Worm (Caenorhabditis elegans) whole organism, L3 larva: ENCODE data around the gene acdh-13.
A peak's percentile ranks its signal among the peaks of the same experiment; 100 is the strongest.

ENCODE experiments used
- R02D3.7 ChIP-seq: fragments of 150-350 bp; optimal IDR thresholded peaks from 2 replicates; lab custom pipeline; 2014; ENCODE audit warnings: missing biosample characterization, missing genetic modification characterization
- ZK546.5 ChIP-seq: sonication (generic microtip); optimal IDR thresholded peaks from 2 replicates; lab custom pipeline; 2017; ENCODE audit warnings: missing biosample characterization, missing genetic modification characterization
- ama-1 ChIP-seq: fragments of 150-350 bp; optimal IDR thresholded peaks from 2 replicates; lab custom pipeline; 2018
- ceh-16 ChIP-seq: sonication (generic microtip); optimal IDR thresholded peaks from 2 replicates; lab custom pipeline; 2017; ENCODE audit warnings: missing biosample characterization, missing genetic modification characterization
- ceh-28 ChIP-seq: fragments of 150-350 bp; optimal IDR thresholded peaks from 2 replicates; lab custom pipeline; 2014; ENCODE audit warnings: missing biosample characterization, missing genetic modification reagents, missing genetic modification characterization
- ceh-82 ChIP-seq: fragments of 150-350 bp; optimal IDR thresholded peaks from 2 replicates; lab custom pipeline; 2014; ENCODE audit warnings: missing biosample characterization, missing genetic modification characterization
- ceh-9 ChIP-seq: sonication (generic microtip); optimal IDR thresholded peaks from 2 replicates; lab custom pipeline; 2018; ENCODE audit warnings: missing biosample characterization, missing genetic modification characterization
- daf-12 ChIP-seq: fragments of 150-350 bp; optimal IDR thresholded peaks from 2 replicates; lab custom pipeline; 2014; ENCODE audit warnings: missing biosample characterization, missing genetic modification reagents, missing genetic modification characterization
- egl-27 ChIP-seq: sonication (generic microtip); optimal IDR thresholded peaks from 4 replicates; lab custom pipeline; 2017; ENCODE audit warnings: missing biosample characterization, missing genetic modification reagents, missing genetic modification characterization
- elt-1 ChIP-seq: fragments of 150-350 bp; optimal IDR thresholded peaks from 2 replicates; lab custom pipeline; 2014; ENCODE audit warnings: missing biosample characterization, missing genetic modification characterization
- elt-2 ChIP-seq: sonication (generic microtip); optimal IDR thresholded peaks from 2 replicates; lab custom pipeline; 2016; ENCODE audit warnings: missing genetic modification reagents, mild to moderate bottlenecking, missing genetic modification characterization, missing compliant biosample characterization
- eor-1 ChIP-seq, 2 experiments: fragments of 150-350 bp; optimal IDR thresholded peaks; 2 replicates each; lab custom pipeline; 2014 to 2018; ENCODE audit warnings: missing biosample characterization in 2 of 2, missing genetic modification characterization in 2 of 2
- fkh-10 ChIP-seq: sonication (generic microtip); optimal IDR thresholded peaks from 2 replicates; lab custom pipeline; 2017; ENCODE audit warnings: missing biosample characterization, missing genetic modification reagents, missing genetic modification characterization
- fkh-2 ChIP-seq: fragments of 150-350 bp; optimal IDR thresholded peaks from 2 replicates; lab custom pipeline; 2014; ENCODE audit warnings: missing biosample characterization, missing genetic modification reagents, missing genetic modification characterization
- fos-1 ChIP-seq: fragments of 150-350 bp; optimal IDR thresholded peaks from 2 replicates; lab custom pipeline; 2014; ENCODE audit warnings: missing biosample characterization, missing genetic modification characterization
- hmg-11 ChIP-seq: sonication (generic microtip); optimal IDR thresholded peaks from 2 replicates; lab custom pipeline; 2016; ENCODE audit warnings: missing genetic modification characterization, missing compliant biosample characterization
- jun-1 ChIP-seq: fragments of 150-350 bp; optimal IDR thresholded peaks from 2 replicates; lab custom pipeline; 2014; ENCODE audit warnings: missing biosample characterization, missing genetic modification reagents, missing genetic modification characterization
- lsy-12 ChIP-seq: sonication (generic microtip); optimal IDR thresholded peaks from 2 replicates; lab custom pipeline; 2016; ENCODE audit warnings: mild to moderate bottlenecking, missing genetic modification characterization, missing compliant biosample characterization
- mml-1 ChIP-seq: fragments of 150-350 bp; sonication (generic microtip); optimal IDR thresholded peaks from 3 replicates; lab custom pipeline; 2014; ENCODE audit warnings: missing biosample characterization, missing genetic modification characterization
- nfya-1 ChIP-seq: sonication (generic microtip); optimal IDR thresholded peaks from 2 replicates; lab custom pipeline; 2017; ENCODE audit warnings: missing genetic modification characterization, mild to moderate bottlenecking, missing compliant biosample characterization, antibody characterized with exemption, moderate library complexity; ENCODE audit not compliant: insufficient read depth
- nhr-11 ChIP-seq: fragments of 150-350 bp; optimal IDR thresholded peaks from 2 replicates; lab custom pipeline; 2014; ENCODE audit warnings: missing biosample characterization, missing genetic modification characterization
- nhr-12 ChIP-seq: fragments of 150-350 bp; optimal IDR thresholded peaks from 2 replicates; lab custom pipeline; 2014; ENCODE audit warnings: missing biosample characterization, missing genetic modification characterization
- nhr-23 ChIP-seq: fragments of 150-350 bp; optimal IDR thresholded peaks from 2 replicates; lab custom pipeline; 2014; ENCODE audit warnings: missing biosample characterization, missing genetic modification reagents, missing genetic modification characterization
- nhr-237 ChIP-seq: fragments of 150-350 bp; optimal IDR thresholded peaks from 2 replicates; lab custom pipeline; 2014; ENCODE audit warnings: missing biosample characterization, missing genetic modification characterization
- nhr-25 ChIP-seq: sonication (generic microtip); optimal IDR thresholded peaks from 2 replicates; lab custom pipeline; 2017; ENCODE audit warnings: missing biosample characterization, missing genetic modification characterization
- nhr-43 ChIP-seq: sonication (generic microtip); optimal IDR thresholded peaks from 2 replicates; lab custom pipeline; 2016; ENCODE audit warnings: mild to moderate bottlenecking, missing genetic modification characterization, missing compliant biosample characterization; ENCODE audit not compliant: poor library complexity, severe bottlenecking
- nhr-67 ChIP-seq: fragments of 150-350 bp; optimal IDR thresholded peaks from 2 replicates; lab custom pipeline; 2014; ENCODE audit warnings: missing biosample characterization, missing genetic modification characterization
- nhr-76 ChIP-seq: fragments of 150-350 bp; sonication (generic microtip); optimal IDR thresholded peaks from 5 replicates; lab custom pipeline; 2014; ENCODE audit warnings: missing biosample characterization, missing genetic modification characterization
- nhr-77 ChIP-seq: fragments of 150-350 bp; optimal IDR thresholded peaks from 2 replicates; lab custom pipeline; 2014; ENCODE audit warnings: missing biosample characterization, missing genetic modification characterization
- pha-4 ChIP-seq: fragments of 150-350 bp; optimal IDR thresholded peaks from 2 replicates; lab custom pipeline; 2014; ENCODE audit warnings: missing biosample characterization, missing genetic modification reagents, missing genetic modification characterization
- pqm-1 ChIP-seq: fragments of 150-350 bp; optimal IDR thresholded peaks from 2 replicates; lab custom pipeline; 2017; ENCODE audit warnings: missing biosample characterization, missing genetic modification characterization, inconsistent platforms
- skn-1 ChIP-seq: fragments of 150-350 bp; optimal IDR thresholded peaks from 2 replicates; lab custom pipeline; 2014; ENCODE audit warnings: missing biosample characterization, missing genetic modification characterization
- snpc-4 ChIP-seq: fragments of 150-350 bp; optimal IDR thresholded peaks from 2 replicates; lab custom pipeline; 2014; ENCODE audit warnings: missing biosample characterization, missing genetic modification characterization
- unc-62 ChIP-seq: fragments of 150-350 bp; sonication (generic microtip); optimal IDR thresholded peaks from 4 replicates; lab custom pipeline; 2014; ENCODE audit warnings: missing biosample characterization, missing genetic modification reagents, missing genetic modification characterization
- zag-1 ChIP-seq: fragments of 150-350 bp; optimal IDR thresholded peaks from 2 replicates; lab custom pipeline; 2014; ENCODE audit warnings: missing biosample characterization, missing genetic modification characterization
- ztf-11 ChIP-seq: fragments of 150-350 bp; optimal IDR thresholded peaks from 2 replicates; lab custom pipeline; 2014; ENCODE audit warnings: missing biosample characterization, missing genetic modification characterization
- ztf-4 ChIP-seq: fragments of 150-350 bp; optimal IDR thresholded peaks from 2 replicates; lab custom pipeline; 2014; ENCODE audit warnings: missing biosample characterization, missing genetic modification characterization

acdh-13 gene

ce11 chrIV:8534997-8535414 is 36.4 kb upstream of the acdh-13 start (continued):
- TF ChIP-seq pqm-1 (tag; lab: Kevin White, UChicago) (peak; percentile 53), egl-27 (tag; lab: Kevin White, UChicago) (no peak), fkh-10 (GFP tag; lab: Kevin White, UChicago) (no peak), snpc-4 (tag; lab: Kevin White, UChicago) (no peak), nhr-11 (no peak)

ce11 chrIV:8534189-8534588 is 35.6 kb upstream of the acdh-13 start:
- TF ChIP-seq hmg-11 (no peak), fkh-2 (tag; lab: Kevin White, UChicago) (no peak), nhr-12 (tag; lab: Kevin White, UChicago) (no peak), snpc-4 (tag; lab: Kevin White, UChicago) (no peak), elt-2 (tag; lab: Kevin White, UChicago) (peak; percentile 77), eor-1 (tag; optimal IDR thresholded peaks at IDR 0.05; lab: Kevin White, UChicago) (no peak), daf-12 (tag; lab: Kevin White, UChicago) (no peak), ceh-28 (tag; lab: Kevin White, UChicago) (no peak), ama-1 (lab: Kevin White, UChicago) (no peak), nhr-43 (tag; lab: Kevin White, UChicago) (no peak), nhr-237 (no peak), nhr-11 (no peak), pha-4 (tag; lab: Kevin White, UChicago) (peak; percentile 8), egl-27 (tag; lab: Kevin White, UChicago) (peak; percentile 25), elt-1 (tag; lab: Kevin White, UChicago) (no peak), pqm-1 (tag; lab: Kevin White, UChicago) (peak; percentile 43), ceh-16 (tag; lab: Kevin White, UChicago) (no peak), zag-1 (tag; lab: Kevin White, UChicago) (no peak)
- TF ChIP-seq, all 47 proteins: peak for 4

- TF ChIP-seq unc-62 (GFP tag; lab: Kevin White, UChicago), result no peak
- no peak for TF ChIP-seq nhr-43 (tag; lab: Kevin White, UChicago)
- no peak for TF ChIP-seq zag-1 (tag; lab: Kevin White, UChicago)
- peak; percentile 62 for TF ChIP-seq pqm-1 (tag; lab: Kevin White, UChicago)
- TF ChIP-seq nfya-1 (tag; lab: Kevin White, UChicago), result peak; percentile 70
- peak; percentile 80 for TF ChIP-seq elt-2 (tag; lab: Kevin White, UChicago)
- TF ChIP-seq, all 47 proteins: peak for 3
Measured at ce11 chrIV:8532796-8533195, 34.2 kb upstream of the acdh-13 start.

ce11 chrIV:8532024-8532423 is 33.4 kb upstream of the acdh-13 start:
- peak; percentile 92 for TF ChIP-seq elt-2 (tag; lab: Kevin White, UChicago)
- TF ChIP-seq snpc-4 (tag; lab: Kevin White, UChicago), result no peak
- peak; percentile 74 for TF ChIP-seq pqm-1 (tag; lab: Kevin White, UChicago)
- TF ChIP-seq jun-1 (tag; lab: Kevin White, UChicago), result no peak
- TF ChIP-seq pha-4 (tag; lab: Kevin White, UChicago), result peak; percentile 10
- TF ChIP-seq, all 47 proteins: peak for 3

ce11 chrIV:8530042-8531027 is 31.7 kb upstream of the acdh-13 start:
- TF ChIP-seq nhr-77 (tag; lab: Kevin White, UChicago) (no peak), ztf-4 (peak; percentile 45), fkh-10 (GFP tag; lab: Kevin White, UChicago) (no peak), ZK546.5 (no peak), skn-1 (tag; lab: Kevin White, UChicago) (peak; percentile 45), nhr-25 (peak; percentile 48), ceh-82 (tag; lab: Kevin White, UChicago) (no peak), mml-1 (tag; lab: Kevin White, UChicago) (no peak), zag-1 (tag; lab: Kevin White, UChicago) (no peak), eor-1 (tag; optimal IDR thresholded peaks at IDR 0.05; lab: Kevin White, UChicago) (no peak), elt-2 (tag; lab: Kevin White, UChicago) (peak; percentile 100), snpc-4 (tag; lab: Kevin White, UChicago) (no peak), ceh-16 (tag; lab: Kevin White, UChicago) (no peak), nhr-12 (tag; lab: Kevin White, UChicago) (no peak), unc-62 (GFP tag; lab: Kevin White, UChicago) (peak; percentile 69), nhr-76 (tag; lab: Kevin White, UChicago) (no peak), fos-1 (peak; percentile 87), daf-12 (tag; lab: Kevin White, UChicago) (no peak), nhr-11 (no peak), R02D3.7 (tag; lab: Kevin White, UChicago) (no peak), ceh-9 (tag; lab: Kevin White, UChicago) (no peak), egl-27 (tag; lab: Kevin White, UChicago) (peak; percentile 65), ama-1 (lab: Kevin White, UChicago) (no peak), nhr-67 (no peak), pqm-1 (tag; lab: Kevin White, UChicago) (peak; percentile 99), nhr-237 (no peak), fkh-2 (tag; lab: Kevin White, UChicago) (no peak), ceh-28 (tag; lab: Kevin White, UChicago) (peak; percentile 64), elt-1 (tag; lab: Kevin White, UChicago) (peak; percentile 37), ztf-11 (tag; lab: Kevin White, UChicago) (no peak), lsy-12 (peak; percentile 50), pha-4 (tag; lab: Kevin White, UChicago) (peak; percentile 60), nhr-23 (tag; lab: Kevin White, UChicago) (peak; percentile 92)
